Worm (Caenorhabditis elegans) whole organism, midembryonic: ENCODE results near the gene C23H4.8.

ENCODE experiments used
- T22C8.4 ChIP-seq: fragments of 200-800 bp; sonication (Bioruptor generic); IDR thresholded peaks from 2 replicates; pipeline ENCODE4 v1.3.6; 2022; ENCODE audit warnings: missing genetic modification characterization, missing compliant biosample characterization
- ztf-29 ChIP-seq: fragments of 200-800 bp; sonication (Bioruptor generic); IDR thresholded peaks from 2 replicates; pipeline ENCODE4 v1.3.6; 2022; ENCODE audit warnings: missing genetic modification reagents, missing genetic modification characterization, missing compliant biosample characterization

ce11 chrX:12256594-12257048, 39.6 kb downstream of the C23H4.8 start, which contains the start of gene E01G6.2:
- no peak for TF ChIP-seq T22C8.4 (GFP tag; lab: Robert Waterston, UW)
- TF ChIP-seq ztf-29 (GFP tag; lab: Robert Waterston, UW) = no peak
